Fruit fly (Drosophila melanogaster) whole organism, pupa: ENCODE data around the gene CG4766.

ENCODE experiments used
- CG13204 ChIP-seq: fragments of 200-800 bp; sonication (Bioruptor generic); optimal IDR thresholded peaks from 2 replicates; lab custom pipeline; 2018; ENCODE audit warnings: missing biosample characterization, mild to moderate bottlenecking, missing genetic modification characterization, moderate library complexity
- CG15710 ChIP-seq: fragments of 200-800 bp; sonication (Bioruptor generic); optimal IDR thresholded peaks from 2 replicates; lab custom pipeline; 2018; ENCODE audit warnings: missing biosample characterization, mild to moderate bottlenecking, missing genetic modification characterization, moderate library complexity
- CG17806 ChIP-seq: fragments of 200-800 bp; sonication (Bioruptor generic); optimal IDR thresholded peaks from 2 replicates; lab custom pipeline; 2018; ENCODE audit warnings: missing biosample characterization, mild to moderate bottlenecking, missing genetic modification characterization, moderate library complexity
- CG32121 ChIP-seq: fragments of 200-800 bp; sonication (Bioruptor generic); IDR thresholded peaks from 2 replicates; pipeline ENCODE4 v1.3.6; 2022; ENCODE audit warnings: missing biosample characterization, missing genetic modification characterization
- CG4496 ChIP-seq: fragments of 200-800 bp; sonication (Bioruptor generic); IDR thresholded peaks from 3 replicates; pipeline ENCODE4 v1.3.6; 2022; ENCODE audit warnings: missing biosample characterization, missing genetic modification characterization
- D1 ChIP-seq: fragments of 200-800 bp; sonication (Bioruptor generic); optimal IDR thresholded peaks from 2 replicates; lab custom pipeline; 2018; ENCODE audit warnings: missing biosample characterization, mild to moderate bottlenecking, missing genetic modification characterization, moderate library complexity
- Pif1A ChIP-seq: fragments of 200-800 bp; sonication (Bioruptor generic); optimal IDR thresholded peaks from 3 replicates; lab custom pipeline; 2016; ENCODE audit warnings: missing biosample characterization, missing genetic modification characterization
- Pif1B ChIP-seq: fragments of 200-800 bp; sonication (Bioruptor generic); optimal IDR thresholded peaks from 3 replicates; lab custom pipeline; 2016; ENCODE audit warnings: missing biosample characterization, missing genetic modification characterization
- gl ChIP-seq: fragments of 200-800 bp; sonication (Bioruptor generic); optimal IDR thresholded peaks from 2 replicates; lab custom pipeline; 2018; ENCODE audit warnings: missing biosample characterization, mild to moderate bottlenecking, missing genetic modification characterization
- rn ChIP-seq: fragments of 200-800 bp; sonication (Bioruptor generic); IDR thresholded peaks from 2 replicates; pipeline ENCODE4 v1.3.6; 2022; ENCODE audit warnings: missing biosample characterization, missing genetic modification characterization

- TF ChIP-seq rn (GFP tag; lab: Robert Waterston, UW) (no peak), CG15710 (tag; lab: Kevin White, UChicago) (no peak), D1 (tag; lab: Kevin White, UChicago) (no peak), CG13204 (GFP tag; lab: Kevin White, UChicago) (no peak), CG32121 (no peak), Pif1B (GFP tag; lab: Kevin White, UChicago) (no peak), CG4496 (0 out of 3 replicates have a peak, but pooled peaks have one; percentile 31), Pif1A (GFP tag; lab: Kevin White, UChicago) (no peak), CG17806 (no peak), gl (tag; lab: Kevin White, UChicago) (no peak)
Observed at dm6 chrX:6035359-6035758, 34.8 kb upstream of the CG4766 start.
